Worm (Caenorhabditis elegans): ENCODE measurements around the gene fbxa-4.

The fbxa-4 gene

DNA sequence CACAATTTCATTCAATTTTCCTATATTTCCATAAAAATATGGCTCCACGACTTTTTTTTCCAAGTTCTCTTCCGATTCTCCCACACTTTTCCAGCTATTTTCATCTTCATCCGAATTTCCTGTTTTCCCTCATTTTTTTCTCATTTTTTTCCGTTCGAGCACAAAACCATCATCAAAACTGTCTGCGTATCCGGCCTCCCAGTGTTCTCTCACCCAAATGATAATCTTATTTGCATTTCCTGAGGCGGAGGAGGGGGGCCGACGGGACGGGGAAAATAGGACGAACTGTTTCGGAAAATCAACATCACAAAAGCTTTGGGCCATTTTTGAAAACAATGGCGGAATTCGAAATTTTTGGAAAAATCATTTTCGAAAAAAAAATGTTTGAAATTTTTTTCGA, 25.0 kb upstream of the fbxa-4 start:
- TF ChIP-seq hmg-1.1 (GFP tag; IDR thresholded peaks at IDR 0.05) (no peak), Y5F2A.4 (GFP tag; optimal IDR thresholded peaks at IDR 0.05) (no peak), unc-39 (tag; optimal IDR thresholded peaks at IDR 0.05) (no peak), spr-3 (GFP tag; optimal IDR thresholded peaks at IDR 0.05) (no peak), zag-1 (tag; optimal IDR thresholded peaks at IDR 0.05) (no peak), ztf-7 (tag; optimal IDR thresholded peaks at IDR 0.05) (no peak), ama-1 (optimal IDR thresholded peaks at IDR 0.05) (no peak), hlh-30 (tag; optimal IDR thresholded peaks at IDR 0.05; ENCODE audit: insufficient read depth) (no peak), lin-39 (tag; optimal IDR thresholded peaks at IDR 0.05) (no peak), daf-16 (GFP tag; optimal IDR thresholded peaks at IDR 0.05) (no peak), daf-16 (tag; optimal IDR thresholded peaks at IDR 0.05) (no peak), ceh-82 (tag; optimal IDR thresholded peaks at IDR 0.05) (no peak), F37D6.2 (tag; optimal IDR thresholded peaks at IDR 0.05) (no peak), hif-1 (tag; optimal IDR thresholded peaks at IDR 0.05) (no peak), dmd-9 (GFP tag; IDR thresholded peaks at IDR 0.05) (no peak), snpc-4 (tag; optimal IDR thresholded peaks at IDR 0.05) (no peak), fkh-10 (GFP tag; optimal IDR thresholded peaks at IDR 0.05) (no peak), vab-7 (GFP tag; IDR thresholded peaks at IDR 0.05) (no peak), unc-62 (GFP tag; optimal IDR thresholded peaks at IDR 0.05 in 1 of 2) (no peak), unc-62 (tag; optimal IDR thresholded peaks at IDR 0.05) (no peak), nhr-111 (GFP tag; optimal IDR thresholded peaks at IDR 0.05) (no peak)

DNA sequence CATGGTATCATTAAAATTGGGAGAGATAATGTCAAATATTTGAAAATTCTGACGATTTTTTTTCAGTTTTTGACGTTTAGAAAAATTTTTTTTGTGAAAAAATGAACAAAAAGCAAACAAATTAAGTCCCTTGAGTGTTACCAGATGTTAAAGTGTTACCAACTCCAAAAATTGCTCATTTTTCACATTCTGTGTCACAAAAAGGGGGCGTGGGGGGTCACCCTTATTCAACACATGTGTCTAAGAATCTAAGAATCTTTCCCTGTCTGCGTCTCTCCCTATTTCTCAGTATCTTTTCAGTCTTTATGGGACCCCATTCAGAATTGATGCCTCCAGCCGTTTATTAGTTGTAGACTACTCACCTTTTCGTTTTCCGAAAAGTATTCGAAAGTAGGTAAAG, 23.6 kb upstream of the fbxa-4 start:
- no peak for TF ChIP-seq dmd-6 (GFP tag; IDR thresholded peaks at IDR 0.05)
- no peak for TF ChIP-seq zip-11 (GFP tag; IDR thresholded peaks at IDR 0.05)
- TF ChIP-seq lin-39 (tag; optimal IDR thresholded peaks at IDR 0.05): no peak
- TF ChIP-seq ceh-82 (tag; optimal IDR thresholded peaks at IDR 0.05): no peak
- no peak for TF ChIP-seq F37D6.2 (tag; optimal IDR thresholded peaks at IDR 0.05)
- TF ChIP-seq F49E8.2 (tag; optimal IDR thresholded peaks at IDR 0.05; ENCODE audit: borderline replicate concordance): no peak

DNA sequence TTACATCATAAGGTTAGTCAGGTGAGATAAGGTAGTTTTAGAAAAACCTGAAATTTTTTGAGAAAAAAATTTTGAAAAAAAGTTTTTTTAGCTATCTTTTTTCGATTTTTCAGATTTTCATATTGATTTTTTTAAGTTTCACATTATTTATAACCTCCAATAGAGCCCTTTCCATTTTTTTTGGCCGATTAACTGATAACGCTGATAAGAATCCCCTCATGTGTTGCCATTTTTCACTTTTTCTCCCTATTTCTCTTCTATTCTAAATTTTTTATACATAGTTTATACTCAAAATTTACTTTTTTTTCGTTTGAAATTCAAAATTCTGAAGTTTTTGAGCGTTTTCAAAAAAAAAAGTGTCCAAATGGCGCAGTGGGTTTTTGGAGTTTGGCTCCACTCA, 22.8 kb upstream of the fbxa-4 start:
- TF ChIP-seq tag-97 (GFP tag; IDR thresholded peaks at IDR 0.05) (no peak), pqm-1 (tag; optimal IDR thresholded peaks at IDR 0.05) (peak; percentile 71), gei-8 (GFP tag; optimal IDR thresholded peaks at IDR 0.05) (no peak), hmg-1.1 (GFP tag; IDR thresholded peaks at IDR 0.05) (no peak), lin-1 (GFP tag; IDR thresholded peaks at IDR 0.05) (no peak), daf-16 (GFP tag; optimal IDR thresholded peaks at IDR 0.05) (no peak), daf-16 (tag; optimal IDR thresholded peaks at IDR 0.05) (peak; percentile 2)

DNA sequence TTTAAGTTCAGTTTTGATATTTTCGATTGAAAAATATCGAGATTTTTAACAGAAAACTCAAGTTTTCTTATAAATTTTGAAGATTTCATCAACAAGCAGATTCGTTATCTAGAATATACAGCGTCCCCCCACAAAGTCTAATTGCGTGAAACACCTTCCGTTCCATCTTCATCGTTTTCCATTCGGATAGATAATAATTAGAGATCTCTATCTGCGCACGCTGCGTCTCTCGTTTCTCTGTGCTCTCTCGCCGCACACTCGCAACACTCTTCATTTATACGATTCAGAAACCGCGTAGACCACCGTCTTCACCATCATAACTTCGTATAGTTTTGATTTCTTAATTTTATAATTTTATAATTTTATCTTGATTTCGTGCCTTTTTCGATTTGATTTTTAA, 21.4 kb upstream of the fbxa-4 start:
- TF ChIP-seq dpl-1 (GFP tag; optimal IDR thresholded peaks at IDR 0.05) (no peak), nhr-28 (tag; optimal IDR thresholded peaks at IDR 0.05) (no peak), lin-38 (GFP tag; IDR thresholded peaks at IDR 0.05) (no peak), nhr-10 (tag; optimal IDR thresholded peaks at IDR 0.05) (no peak), rbr-2 (tag; optimal IDR thresholded peaks at IDR 0.05) (no peak), unc-62 (GFP tag; optimal IDR thresholded peaks at IDR 0.05 in 1 of 2) (peak in 1 of 2 experiments; percentile 37), unc-62 (tag; optimal IDR thresholded peaks at IDR 0.05) (no peak), F26F4.8 (GFP tag; conservative IDR thresholded peaks at IDR 0.05) (no peak), lin-1 (GFP tag; IDR thresholded peaks at IDR 0.05) (no peak)

DNA sequence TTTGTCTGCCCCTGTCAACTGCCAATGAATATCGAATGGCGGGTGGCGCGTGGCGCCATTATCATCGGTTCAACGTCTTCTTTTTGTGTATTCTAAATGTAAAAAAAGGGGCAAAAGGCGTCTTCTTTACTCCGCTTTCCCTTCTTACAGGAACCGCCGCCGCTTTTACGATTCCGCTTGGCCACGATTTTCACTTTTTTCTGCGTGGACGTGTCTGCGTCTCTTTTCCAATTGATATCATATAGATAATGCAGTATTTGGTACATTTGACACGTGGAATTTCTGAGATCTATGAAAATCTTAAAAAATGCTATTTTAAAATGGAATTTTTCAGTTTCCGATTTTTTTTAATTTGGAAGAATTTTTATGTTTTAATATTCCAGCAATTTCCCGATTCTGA, 20.2 kb upstream of the fbxa-4 start:
- TF ChIP-seq mxl-3 (GFP tag; optimal IDR thresholded peaks at IDR 0.05) (peak; percentile 9), madf-5 (GFP tag; IDR thresholded peaks at IDR 0.05) (no peak)
